Worm (Caenorhabditis elegans): ENCODE results near the gene mrpl-20.

ce11 chrII:13289891-13290290 is 48.2 kb upstream of the mrpl-20 start:
- no peak for TF ChIP-seq aly-2 (tag; optimal IDR thresholded peaks at IDR 0.05)
- TF ChIP-seq snpc-4 (tag; optimal IDR thresholded peaks at IDR 0.05), result peak; percentile 39
- no peak for TF ChIP-seq nhr-11 (tag; optimal IDR thresholded peaks at IDR 0.05)
- TF ChIP-seq elt-3 (tag; optimal IDR thresholded peaks at IDR 0.05), result no peak
- TF ChIP-seq ceh-82 (tag; optimal IDR thresholded peaks at IDR 0.05), result no peak
- TF ChIP-seq nhr-237 (tag; optimal IDR thresholded peaks at IDR 0.05), result no peak
- TF ChIP-seq skn-1 (tag; optimal IDR thresholded peaks at IDR 0.05), result no peak

Measured in whole organism, L2 larva.